Fruit fly (Drosophila melanogaster): ENCODE measurements around the gene Dtg.

DNA sequence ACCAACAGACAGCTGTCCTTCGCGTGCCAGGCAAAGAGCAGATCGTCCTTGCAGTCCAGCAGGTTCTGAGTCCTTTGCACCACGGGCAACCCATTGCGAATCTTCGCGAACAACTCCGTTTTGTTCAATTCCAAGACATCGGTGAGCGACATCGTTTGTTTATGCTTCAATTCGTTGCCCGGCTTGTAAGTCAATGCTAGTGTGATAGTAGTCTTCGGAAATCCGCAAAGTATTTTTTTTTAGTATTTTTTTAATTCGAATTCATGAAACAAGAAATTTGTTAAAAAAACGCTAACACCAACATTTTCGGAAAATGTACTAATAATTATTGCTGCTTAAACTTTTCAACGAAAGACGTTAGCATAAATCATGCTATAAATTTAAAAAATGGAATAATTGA lies 31.0 kb downstream of the Dtg start, which contains the start of gene mbo:
- TF ChIP-seq ttk (optimal IDR thresholded peaks at IDR 0.05) = no peak
- no peak for TF ChIP-seq psq (optimal IDR thresholded peaks at IDR 0.05)
- TF ChIP-seq Sin3A (optimal IDR thresholded peaks at IDR 0.05) = no peak
- no peak for TF ChIP-seq insv (optimal IDR thresholded peaks at IDR 0.05)
- no peak for TF ChIP-seq h (optimal IDR thresholded peaks at IDR 0.05)

All from Kc167 (cell line).